Fruit fly (Drosophila melanogaster): ENCODE results near the gene mthl7.

mthl7 gene

dm6 chr3L:8186627-8187396 is 6.5 kb upstream of the mthl7 start, which contains the start of the genes ERR and Atg18a (continued):
- TF ChIP-seq Awh (GFP tag; IDR thresholded peaks at IDR 0.05): peak; percentile 61
- TF ChIP-seq Vsx1 (GFP tag; optimal IDR thresholded peaks at IDR 0.05): peak; percentile 41
- peak; percentile 61 to 89 for TF ChIP-seq Pdp1 (GFP tag; optimal IDR thresholded peaks at IDR 0.05)
- no peak for TF ChIP-seq zen2 (GFP tag; IDR thresholded peaks at IDR 0.05; ENCODE audit: partially characterized antibody)
- no peak for TF ChIP-seq CG12219 (GFP tag; optimal IDR thresholded peaks at IDR 0.05)
- TF ChIP-seq Doc2 (GFP tag; IDR thresholded peaks at IDR 0.05): peak; percentile 77; the same call in 1 of the 2 replicates
- TF ChIP-seq bbx (GFP tag; IDR thresholded peaks at IDR 0.05; ENCODE audit: partially characterized antibody): peak; percentile 50; the same call in 1 of the 2 replicates
- peak; percentile 50 for TF ChIP-seq CG9797 (GFP tag; optimal IDR thresholded peaks at IDR 0.05)
- TF ChIP-seq peb (GFP tag; IDR thresholded peaks at IDR 0.05): peak; percentile 73; the same call in 1 of the 2 replicates
- TF ChIP-seq hbn (GFP tag; IDR thresholded peaks at IDR 0.05; ENCODE audit: partially characterized antibody): peak; percentile 50; the same call in 1 of the 2 replicates
- peak; percentile 16 for TF ChIP-seq salm (tag; optimal IDR thresholded peaks at IDR 0.05)
- peak; percentile 87 for TF ChIP-seq CG3281 (GFP tag; optimal IDR thresholded peaks at IDR 0.05)
- peak; percentile 78 for TF ChIP-seq ase (GFP tag; IDR thresholded peaks at IDR 0.05)
- TF ChIP-seq sens (GFP tag): peak; percentile 93
- TF ChIP-seq sob (GFP tag; IDR thresholded peaks at IDR 0.05): peak; percentile 93
- no peak for TF ChIP-seq zf30C (GFP tag; optimal IDR thresholded peaks at IDR 0.05)
- peak; percentile 8 for TF ChIP-seq p53 (GFP tag; optimal IDR thresholded peaks at IDR 0.05)
- peak; percentile 87 for TF ChIP-seq jumu (GFP tag; optimal IDR thresholded peaks at IDR 0.05)
- peak; percentile 79 for TF ChIP-seq CG18262 (tag; optimal IDR thresholded peaks at IDR 0.05)
- peak; percentile 48; the same call in 1 of the 3 replicates for TF ChIP-seq gce (GFP tag; IDR thresholded peaks at IDR 0.05)
- peak; percentile 19 for TF ChIP-seq CG5180 (GFP tag; optimal IDR thresholded peaks at IDR 0.05)
- TF ChIP-seq ewg (GFP tag; optimal IDR thresholded peaks at IDR 0.05): no peak
- TF ChIP-seq YL-1 (GFP tag; optimal IDR thresholded peaks at IDR 0.05): peak; percentile 74
- TF ChIP-seq kah (GFP tag; optimal IDR thresholded peaks at IDR 0.05): peak; percentile 3
- TF ChIP-seq Poxn (GFP tag; IDR thresholded peaks at IDR 0.05): peak; percentile 63
- peak; percentile 71; the same call in 2 of the 3 replicates for TF ChIP-seq jigr1 (GFP tag; IDR thresholded peaks at IDR 0.05)
- TF ChIP-seq CG1792 (GFP tag; optimal IDR thresholded peaks at IDR 0.05): peak; percentile 36
- TF ChIP-seq CG18011 (GFP tag; optimal IDR thresholded peaks at IDR 0.05): peak; percentile 70
- peak; percentile 89 for TF ChIP-seq CG17829 (tag; optimal IDR thresholded peaks at IDR 0.05)
- peak; percentile 88 for TF ChIP-seq HLH54F (GFP tag; optimal IDR thresholded peaks at IDR 0.05)
- TF ChIP-seq dati (GFP tag; IDR thresholded peaks at IDR 0.05): no peak
- TF ChIP-seq Aef1 (GFP tag; IDR thresholded peaks at IDR 0.05): peak; percentile 91
- peak; percentile 76 for TF ChIP-seq Bdp1 (GFP tag; optimal IDR thresholded peaks at IDR 0.05)
- TF ChIP-seq psq (GFP tag; optimal IDR thresholded peaks at IDR 0.05): peak; percentile 57
- peak; percentile 38 for TF ChIP-seq CG12299 (tag; optimal IDR thresholded peaks at IDR 0.05)
- peak; percentile 93 for TF ChIP-seq CG4404 (GFP tag; IDR thresholded peaks at IDR 0.05)
- TF ChIP-seq gcm2 (GFP tag; optimal IDR thresholded peaks at IDR 0.05): peak; percentile 42
- TF ChIP-seq sisA (GFP tag; IDR thresholded peaks at IDR 0.05): peak; percentile 91
- TF ChIP-seq CG34376 (GFP tag; optimal IDR thresholded peaks at IDR 0.05): peak; percentile 57
- no peak for TF ChIP-seq sna (GFP tag; IDR thresholded peaks at IDR 0.05; ENCODE audit: partially characterized antibody)
- TF ChIP-seq CG10321 (GFP tag; IDR thresholded peaks at IDR 0.05): peak; percentile 69
- TF ChIP-seq CG6765 (GFP tag; optimal IDR thresholded peaks at IDR 0.05): no peak
- peak; percentile 88 for TF ChIP-seq CG11085 (GFP tag; IDR thresholded peaks at IDR 0.05)
- peak; percentile 76; the same call in 1 of the 2 replicates for TF ChIP-seq CG32767 (GFP tag; IDR thresholded peaks at IDR 0.05)
- TF ChIP-seq Camta (GFP tag; optimal IDR thresholded peaks at IDR 0.05): peak; percentile 56
- TF ChIP-seq eyg (GFP tag; optimal IDR thresholded peaks at IDR 0.05): peak; percentile 36
- TF ChIP-seq CG10959 (GFP tag; IDR thresholded peaks at IDR 0.05): peak; percentile 41; the same call in 1 of the 2 replicates
- peak; percentile 81 for TF ChIP-seq ttk (GFP tag; IDR thresholded peaks at IDR 0.05)
- TF ChIP-seq C15 (GFP tag; IDR thresholded peaks at IDR 0.05): peak; percentile 19; the same call in 1 of the 3 replicates
